Worm (Caenorhabditis elegans): ENCODE measurements around the gene sre-6.
A peak's percentile ranks its signal among the peaks of the same experiment; 100 is the strongest.

sre-6 gene

ce11 chrV:10715158-10716152 is 47.1 kb downstream of the sre-6 start:
- TF ChIP-seq ceh-18 (tag; optimal IDR thresholded peaks at IDR 0.05) (peak; percentile 83), ceh-31 (tag; optimal IDR thresholded peaks at IDR 0.05) (peak; percentile 78), unc-42 (tag; optimal IDR thresholded peaks at IDR 0.05) (peak; percentile 64), ceh-34 (tag; optimal IDR thresholded peaks at IDR 0.05) (peak; percentile 61), unc-55 (GFP tag; optimal IDR thresholded peaks at IDR 0.05) (peak; percentile 91), gmeb-2 (tag; optimal IDR thresholded peaks at IDR 0.05) (peak; percentile 8), zip-5 (tag; optimal IDR thresholded peaks at IDR 0.05) (no peak), hlh-30 (tag; optimal IDR thresholded peaks at IDR 0.05; ENCODE audit: insufficient read depth) (peak; percentile 97), rnt-1 (tag; optimal IDR thresholded peaks at IDR 0.05) (peak; percentile 86), ttx-3 (tag; optimal IDR thresholded peaks at IDR 0.05) (no peak), tbx-2 (tag; optimal IDR thresholded peaks at IDR 0.05) (peak; percentile 66), pros-1 (tag; optimal IDR thresholded peaks at IDR 0.05) (peak; percentile 88), ceh-2 (tag; optimal IDR thresholded peaks at IDR 0.05) (no peak), dmd-4 (tag; optimal IDR thresholded peaks at IDR 0.05; ENCODE audit: borderline replicate concordance) (no peak), dve-1 (tag; optimal IDR thresholded peaks at IDR 0.05) (peak; percentile 39), hlh-8 (tag; optimal IDR thresholded peaks at IDR 0.05) (peak; percentile 35), nfya-1 (tag; optimal IDR thresholded peaks at IDR 0.05) (peak; percentile 65)

DNA sequence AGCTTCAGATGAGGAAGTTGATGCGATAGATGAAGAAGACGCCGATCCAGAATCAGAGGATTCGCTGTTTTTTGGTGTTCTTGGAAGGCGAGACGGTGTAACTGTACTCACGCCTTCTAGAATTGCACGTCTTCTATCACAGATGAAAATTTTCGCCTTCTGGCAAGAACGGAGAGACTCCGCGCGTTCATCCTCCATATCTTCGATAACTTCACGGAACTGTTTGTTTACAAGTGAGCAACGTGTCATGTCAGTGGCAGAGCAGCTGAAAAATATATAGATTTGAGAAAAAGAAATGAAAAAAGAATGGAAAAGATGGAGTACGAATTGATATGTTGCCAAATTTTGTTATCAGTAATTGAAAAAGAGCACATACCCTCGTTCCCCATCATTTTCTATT is 48.0 kb downstream of the sre-6 start:
- TF ChIP-seq ceh-19 (GFP tag; optimal IDR thresholded peaks at IDR 0.05) (no peak), sox-4 (tag; optimal IDR thresholded peaks at IDR 0.05) (no peak), pqm-1 (tag; optimal IDR thresholded peaks at IDR 0.05) (no peak), hlh-30 (tag; optimal IDR thresholded peaks at IDR 0.05; ENCODE audit: insufficient read depth) (no peak), ceh-24 (tag; optimal IDR thresholded peaks at IDR 0.05) (no peak), ahr-1 (tag; optimal IDR thresholded peaks at IDR 0.05) (no peak), F13H6.1 (tag; optimal IDR thresholded peaks at IDR 0.05) (no peak), ztf-16 (tag; optimal IDR thresholded peaks at IDR 0.05) (no peak), pat-9 (tag; optimal IDR thresholded peaks at IDR 0.05) (no peak), pha-4 (tag; optimal IDR thresholded peaks at IDR 0.05) (no peak), gmeb-2 (tag; optimal IDR thresholded peaks at IDR 0.05) (no peak), elt-4 (tag; optimal IDR thresholded peaks at IDR 0.05) (no peak), ref-2 (tag; optimal IDR thresholded peaks at IDR 0.05) (no peak), unc-3 (GFP tag; conservative IDR thresholded peaks at IDR 0.05) (no peak), unc-3 (tag; optimal IDR thresholded peaks at IDR 0.05) (no peak), zip-5 (tag; optimal IDR thresholded peaks at IDR 0.05) (no peak), pag-3 (tag; optimal IDR thresholded peaks at IDR 0.05; ENCODE audit: borderline replicate concordance) (no peak), ceh-22 (tag; optimal IDR thresholded peaks at IDR 0.05) (no peak)

DNA sequence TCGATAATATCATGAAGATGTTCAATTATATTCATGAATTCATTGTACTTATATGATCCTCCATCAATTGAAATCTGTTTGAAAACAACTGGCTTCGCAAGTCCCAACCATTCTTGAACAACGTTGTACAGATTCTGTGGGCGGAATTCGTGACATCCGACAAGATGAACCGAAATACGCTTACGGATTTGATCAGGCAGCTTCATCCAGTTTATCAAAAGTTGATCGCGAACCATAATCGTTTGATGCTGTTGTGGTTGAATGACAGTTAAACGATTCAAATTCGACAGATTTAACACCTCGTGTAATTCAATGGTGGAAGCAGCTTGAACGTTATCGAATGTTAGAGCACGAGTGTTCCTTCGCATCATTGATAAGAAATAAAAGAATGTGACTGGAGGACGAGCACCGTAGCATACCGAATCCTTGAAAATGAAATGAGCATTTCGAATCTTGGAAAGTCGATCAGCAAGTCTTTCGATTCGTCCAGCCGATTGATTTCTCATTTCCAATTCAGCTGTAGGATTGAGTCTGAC is 48.8 kb downstream of the sre-6 start:
- TF ChIP-seq pqm-1 (tag; optimal IDR thresholded peaks at IDR 0.05) (no peak), pha-2 (tag; optimal IDR thresholded peaks at IDR 0.05) (no peak)

ce11 chrV:10712608-10712900 is 50.0 kb downstream of the sre-6 start:
- TF ChIP-seq sox-4 (tag; optimal IDR thresholded peaks at IDR 0.05) (no peak), pha-2 (tag; optimal IDR thresholded peaks at IDR 0.05) (no peak), ztf-16 (tag; optimal IDR thresholded peaks at IDR 0.05) (no peak), ref-2 (tag; optimal IDR thresholded peaks at IDR 0.05) (no peak), F13H6.1 (tag; optimal IDR thresholded peaks at IDR 0.05) (no peak), fkh-10 (GFP tag; optimal IDR thresholded peaks at IDR 0.05) (no peak), dve-1 (tag; optimal IDR thresholded peaks at IDR 0.05) (no peak), ceh-34 (tag; optimal IDR thresholded peaks at IDR 0.05) (no peak), pha-4 (tag; optimal IDR thresholded peaks at IDR 0.05) (no peak), hlh-13 (GFP tag; optimal IDR thresholded peaks at IDR 0.05) (no peak), nhr-232 (tag; optimal IDR thresholded peaks at IDR 0.05) (no peak), K02D7.2 (tag; optimal IDR thresholded peaks at IDR 0.05) (no peak), lim-6 (tag; optimal IDR thresholded peaks at IDR 0.05) (no peak), nhr-11 (tag; optimal IDR thresholded peaks at IDR 0.05) (no peak)
